Fruit fly (Drosophila melanogaster) whole organism, embryonic: ENCODE measurements around the gene NfI.

Experiments used
- CG10321 ChIP-seq: fragments of 200-800 bp; sonication (Bioruptor generic); IDR thresholded peaks from 2 replicates; pipeline ENCODE4 v1.3.6; 2022; ENCODE audit warnings: missing biosample characterization, missing genetic modification characterization
- CG11723 ChIP-seq: fragments of 200-800 bp; sonication (Bioruptor generic); optimal IDR thresholded peaks from 2 replicates; lab custom pipeline; 2017; ENCODE audit warnings: missing biosample characterization, mild to moderate bottlenecking, missing genetic modification characterization
- CG13894 ChIP-seq: fragments of 200-800 bp; sonication (Bioruptor generic); optimal IDR thresholded peaks from 3 replicates; lab custom pipeline; 2018; ENCODE audit warnings: missing biosample characterization, mild to moderate bottlenecking, missing genetic modification characterization, moderate library complexity
- CG14014 ChIP-seq: fragments of 200-800 bp; sonication (Bioruptor generic); IDR thresholded peaks from 2 replicates; pipeline ENCODE4 v1.3.6; 2022; ENCODE audit warnings: missing biosample characterization, missing genetic modification characterization
- CG17568 ChIP-seq: fragments of 200-800 bp; sonication (Bioruptor generic); optimal IDR thresholded peaks from 2 replicates; lab custom pipeline; 2018; ENCODE audit warnings: missing biosample characterization, mild to moderate bottlenecking, missing genetic modification characterization, moderate library complexity
- CG17802 ChIP-seq: fragments of 200-800 bp; sonication (Bioruptor generic); optimal IDR thresholded peaks from 2 replicates; lab custom pipeline; 2018; ENCODE audit warnings: missing biosample characterization, mild to moderate bottlenecking, missing genetic modification characterization, moderate library complexity
- CG2120 ChIP-seq: fragments of 200-800 bp; sonication (Bioruptor generic); optimal IDR thresholded peaks from 3 replicates; lab custom pipeline; 2016; ENCODE audit warnings: missing biosample characterization, missing genetic modification characterization
- CG2199 ChIP-seq: fragments of 200-800 bp; sonication (Bioruptor generic); IDR thresholded peaks from 3 replicates; pipeline ENCODE4 v1.3.6; 2022; ENCODE audit warnings: missing biosample characterization, missing genetic modification characterization
- CG30020 ChIP-seq: fragments of 200-800 bp; optimal IDR thresholded peaks from 2 replicates; lab custom pipeline; 2019; ENCODE audit warnings: missing biosample characterization, mild to moderate bottlenecking, missing genetic modification characterization, moderate library complexity
- CG4854 ChIP-seq: fragments of 200-800 bp; sonication (Bioruptor generic); optimal IDR thresholded peaks from 2 replicates; lab custom pipeline; 2016; ENCODE audit warnings: missing biosample characterization, missing genetic modification characterization, inconsistent platforms
- CG8388 ChIP-seq: fragments of 200-800 bp; sonication (Bioruptor generic); optimal IDR thresholded peaks from 2 replicates; lab custom pipeline; 2019; ENCODE audit warnings: missing biosample characterization, mild to moderate bottlenecking, missing genetic modification characterization, moderate library complexity
- D ChIP-seq, 2 experiments: fragments of 200-800 bp in 1 of 2; fragments of >200 bp in 1 of 2; sonication (Bioruptor generic) in 1 of 2; optimal IDR thresholded peaks; 2 replicates in 1 of 2; 3 replicates in 1 of 2; lab custom pipeline; 2017; ENCODE audit warnings: mild to moderate bottlenecking in 1 of 2, missing biosample characterization in 1 of 2, missing genetic modification characterization in 1 of 2, missing genetic modification reagents in 1 of 2
- D19A ChIP-seq: fragments of 200-800 bp; optimal IDR thresholded peaks from 3 replicates; lab custom pipeline; 2019; ENCODE audit warnings: missing biosample characterization, mild to moderate bottlenecking, missing genetic modification characterization, moderate library complexity
- Dbx ChIP-seq: fragments of 200-800 bp; sonication (Bioruptor generic); IDR thresholded peaks from 3 replicates; pipeline ENCODE4 v1.3.6; 2022; ENCODE audit warnings: missing biosample characterization, missing genetic modification characterization
- Dek ChIP-seq: fragments of 200-800 bp; sonication (Bioruptor generic); optimal IDR thresholded peaks from 3 replicates; lab custom pipeline; 2019; ENCODE audit warnings: missing biosample characterization, mild to moderate bottlenecking, missing genetic modification characterization, moderate library complexity
- Dll ChIP-seq: fragments of 200-800 bp; sonication (Bioruptor generic); IDR thresholded peaks from 4 replicates; pipeline ENCODE4 v1.3.6; 2022; ENCODE audit warnings: missing biosample characterization, missing genetic modification characterization; ENCODE audit not compliant: partially characterized antibody
- Dref ChIP-seq: fragments of 200-800 bp; sonication (Bioruptor generic); IDR thresholded peaks from 2 replicates; pipeline ENCODE4 v1.3.6; 2022; ENCODE audit warnings: missing biosample characterization, missing genetic modification characterization
- Hmx ChIP-seq: fragments of 200-800 bp; sonication (Bioruptor generic); optimal IDR thresholded peaks from 2 replicates; lab custom pipeline; 2016; ENCODE audit warnings: missing biosample characterization, missing genetic modification characterization
- Med ChIP-seq: fragments of 200-800 bp; sonication (Bioruptor generic); peaks from one replicate; lab custom pipeline; 2016; ENCODE audit warnings: missing biosample characterization, missing genetic modification characterization, mild to moderate bottlenecking, inconsistent platforms, moderate library complexity
- Oaz ChIP-seq: fragments of 200-800 bp; sonication (Bioruptor generic); IDR thresholded peaks from 2 replicates; pipeline ENCODE4 v1.3.6; 2022; ENCODE audit warnings: missing biosample characterization, missing genetic modification characterization
- Poxn ChIP-seq: fragments of 200-800 bp; sonication (Bioruptor generic); IDR thresholded peaks from 2 replicates; pipeline ENCODE4 v1.3.6; 2022; ENCODE audit warnings: missing biosample characterization, missing genetic modification characterization
- Sox100B ChIP-seq: fragments of 200-800 bp; sonication (Bioruptor generic); optimal IDR thresholded peaks from 3 replicates; lab custom pipeline; 2018; ENCODE audit warnings: missing biosample characterization, mild to moderate bottlenecking, missing genetic modification characterization
- Trl ChIP-seq, 3 experiments: fragments of >200 bp in 2 of 3; fragments of 200-800 bp in 1 of 3; sonication (Bioruptor generic) in 1 of 3; optimal IDR thresholded peaks; 2 replicates in 1 of 3; 3 replicates in 2 of 3; lab custom pipeline; 2016 to 2017; ENCODE audit warnings: missing biosample characterization in 1 of 3, missing genetic modification characterization in 1 of 3
- ap ChIP-seq: fragments of 200-800 bp; sonication (Bioruptor generic); IDR thresholded peaks from 2 replicates; pipeline ENCODE4 v1.3.6; 2022; ENCODE audit warnings: missing biosample characterization, missing genetic modification characterization
- cg ChIP-seq: fragments of 200-800 bp; sonication (Bioruptor generic); optimal IDR thresholded peaks from 3 replicates; lab custom pipeline; 2019; ENCODE audit warnings: missing biosample characterization, mild to moderate bottlenecking, missing genetic modification characterization, moderate library complexity
- crol ChIP-seq: fragments of 200-800 bp; sonication (Bioruptor generic); IDR thresholded peaks from 2 replicates; pipeline ENCODE4 v1.3.6; 2022; ENCODE audit warnings: missing biosample characterization, missing genetic modification characterization
- eve ChIP-seq, 2 experiments: fragments of >200 bp; optimal IDR thresholded peaks; 2 replicates each; lab custom pipeline; 2017; ENCODE audit warnings: missing biosample characterization in 2 of 2, missing genetic modification characterization in 2 of 2
- her ChIP-seq: fragments of 200-800 bp; sonication (Bioruptor generic); optimal IDR thresholded peaks from 2 replicates; lab custom pipeline; 2016; ENCODE audit warnings: missing biosample characterization, missing genetic modification characterization
- hkb ChIP-seq, 2 experiments: fragments of 200-800 bp in 1 of 2; fragments of >200 bp in 1 of 2; sonication (Bioruptor generic) in 1 of 2; IDR thresholded peaks in 1 of 2; optimal IDR thresholded peaks in 1 of 2; 2 replicates each; pipeline versions ENCODE4 v1.3.6 to Lab custom; 2017 to 2022; ENCODE audit warnings: missing biosample characterization in 1 of 2, missing genetic modification characterization in 1 of 2
- luna ChIP-seq: fragments of 200-800 bp; sonication (Bioruptor generic); optimal IDR thresholded peaks from 2 replicates; lab custom pipeline; 2016; ENCODE audit warnings: missing biosample characterization, missing genetic modification characterization
- prd ChIP-seq, 3 experiments: fragments of >200 bp in 2 of 3; fragments of 200-800 bp in 1 of 3; sonication (Bioruptor generic) in 1 of 3; optimal IDR thresholded peaks in 2 of 3; IDR thresholded peaks in 1 of 3; 2 replicates in 2 of 3; 3 replicates in 1 of 3; pipeline versions ENCODE4 v1.3.6 to Lab custom; 2017 to 2022; ENCODE audit warnings: missing biosample characterization in 1 of 3, missing genetic modification characterization in 1 of 3
- row ChIP-seq: fragments of 200-800 bp; sonication (Bioruptor generic); IDR thresholded peaks from 3 replicates; pipeline ENCODE4 v1.3.6; 2022; ENCODE audit warnings: missing biosample characterization, missing genetic modification characterization
- sens ChIP-seq: fragments of 200-800 bp; sonication (Bioruptor generic); peaks from one replicate; lab custom pipeline; 2016; ENCODE audit warnings: missing biosample characterization, missing genetic modification characterization
- sob ChIP-seq: fragments of 200-800 bp; sonication (Bioruptor generic); IDR thresholded peaks from 2 replicates; pipeline ENCODE4 v1.3.6; 2022; ENCODE audit warnings: missing biosample characterization, missing genetic modification characterization
- trh ChIP-seq: fragments of 200-800 bp; sonication (Bioruptor generic); optimal IDR thresholded peaks from 2 replicates; lab custom pipeline; 2016; ENCODE audit warnings: missing biosample characterization, missing genetic modification characterization
- tup ChIP-seq: fragments of 200-800 bp; sonication (Bioruptor generic); optimal IDR thresholded peaks from 2 replicates; lab custom pipeline; 2016; ENCODE audit warnings: missing biosample characterization, mild to moderate bottlenecking, missing genetic modification characterization, moderate library complexity
- wek ChIP-seq: fragments of 200-800 bp; sonication (Bioruptor generic); optimal IDR thresholded peaks from 3 replicates; lab custom pipeline; 2018; ENCODE audit warnings: missing biosample characterization, mild to moderate bottlenecking, missing genetic modification characterization, moderate library complexity

Gene NfI

DNA sequence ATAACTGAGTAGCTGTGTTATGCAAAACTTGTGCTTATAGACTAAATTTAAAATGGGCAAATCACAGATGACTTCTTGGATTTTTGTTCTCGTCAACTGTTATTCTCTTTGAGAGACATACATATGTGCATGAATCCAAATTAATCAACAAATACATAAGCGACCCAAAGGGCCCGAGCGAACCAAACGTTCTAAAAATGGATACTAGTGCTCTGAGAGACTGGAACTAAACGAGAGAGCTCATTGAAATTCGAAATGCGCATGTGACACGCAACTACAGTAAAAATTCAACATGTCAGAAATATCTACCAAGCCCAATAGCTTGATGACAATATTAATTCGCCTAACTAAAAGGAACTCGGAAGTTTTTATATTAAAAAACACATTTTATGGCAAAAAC is at the start of gene NfI:
Gene NfI (minus strand): TSS at position 45 of the 400 bp plus-strand sequence.
- TF ChIP-seq CG2199 (GFP tag; lab: Robert Waterston, UW) (peak; percentile 89), CG30020 (tag; lab: Kevin White, UChicago) (peak; percentile 24), CG2120 (peak; percentile 11), Dbx (GFP tag; lab: Robert Waterston, UW) (no peak), sens (GFP tag; lab: Kevin White, UChicago) (peak; percentile 45), CG11723 (GFP tag; lab: Kevin White, UChicago) (peak; percentile 47), CG17568 (GFP tag; lab: Kevin White, UChicago) (peak; percentile 13), Hmx (no peak), Trl (optimal IDR thresholded peaks at IDR 0.05; lab: Kevin White, UChicago) (peak; percentile 46 to 65), Trl (GFP tag; optimal IDR thresholded peaks at IDR 0.05; lab: Kevin White, UChicago) (no peak), CG8388 (GFP tag; lab: Kevin White, UChicago) (no peak)

DNA sequence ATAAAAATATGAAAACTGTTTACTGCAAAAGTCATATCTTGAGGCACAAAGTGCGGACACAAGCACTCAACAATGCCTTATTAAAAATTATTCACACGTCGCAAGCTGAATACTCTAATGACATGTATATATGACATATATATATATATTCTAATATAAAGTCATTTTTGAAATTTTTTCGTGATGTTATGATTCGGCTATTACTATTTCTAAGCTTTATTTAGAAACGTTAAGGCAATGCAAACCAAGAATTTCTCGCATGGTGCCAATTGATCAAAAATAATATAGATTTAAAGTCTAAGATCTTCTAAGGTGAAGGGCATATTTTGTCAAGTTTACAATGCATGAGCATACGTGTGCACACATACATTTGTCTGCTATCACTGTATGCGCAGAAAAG is 42.6 kb upstream of the NfI start:
- TF ChIP-seq CG4854 (GFP tag; lab: Kevin White, UChicago) (no peak), tup (no peak), row (GFP tag; lab: Robert Waterston, UW) (peak; percentile 55; the same call in 2 of the 3 replicates), Oaz (GFP tag; lab: Robert Waterston, UW) (no peak), D19A (tag; lab: Kevin White, UChicago) (peak; percentile 86), D (optimal IDR thresholded peaks at IDR 0.05; lab: Kevin White, UChicago) (no peak), D (GFP tag; optimal IDR thresholded peaks at IDR 0.05; lab: Kevin White, UChicago) (no peak), cg (GFP tag; lab: Kevin White, UChicago) (peak; percentile 8), Sox100B (GFP tag; lab: Kevin White, UChicago) (no peak), CG14014 (GFP tag; lab: Robert Waterston, UW) (no peak), trh (GFP tag; lab: Kevin White, UChicago) (no peak), hkb (optimal IDR thresholded peaks at IDR 0.05; lab: Kevin White, UChicago) (no peak), hkb (GFP tag; IDR thresholded peaks at IDR 0.05; lab: Robert Waterston, UW) (0 out of 2 replicates have a peak, but pooled peaks have one; percentile 31), CG13894 (tag; lab: Kevin White, UChicago) (no peak), Poxn (GFP tag; lab: Robert Waterston, UW) (no peak), CG10321 (GFP tag; lab: Robert Waterston, UW) (no peak), crol (GFP tag; lab: Robert Waterston, UW) (no peak), sob (GFP tag; lab: Robert Waterston, UW) (0 out of 2 replicates have a peak, but pooled peaks have one; percentile 12), luna (GFP tag; lab: Kevin White, UChicago) (no peak), Dek (tag; lab: Kevin White, UChicago) (no peak), Med (GFP tag; lab: Kevin White, UChicago) (peak; percentile 11), Dll (no peak)

DNA sequence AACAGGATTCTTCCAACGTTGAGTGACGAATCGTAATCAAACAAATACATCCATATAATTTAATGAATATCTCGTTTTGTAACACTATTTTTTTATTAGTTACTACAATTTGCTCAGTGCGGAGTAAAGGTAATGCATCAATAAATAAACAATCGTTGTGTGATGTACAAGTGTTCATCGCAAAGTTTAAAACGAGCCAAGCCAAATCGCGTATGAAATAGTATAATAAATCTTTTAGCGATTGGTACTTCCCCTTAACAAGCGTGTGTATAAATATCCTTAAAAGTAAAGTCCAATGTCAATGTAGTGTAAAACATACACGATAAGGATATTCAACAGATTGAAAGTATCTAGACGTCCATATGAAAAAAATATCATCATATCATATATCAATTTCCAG is 39.2 kb upstream of the NfI start:
- TF ChIP-seq ap (GFP tag; lab: Robert Waterston, UW): no peak
- 0 out of 3 replicates have a peak, but pooled peaks have one; percentile 32 for TF ChIP-seq CG2199 (GFP tag; lab: Robert Waterston, UW)
- no peak for TF ChIP-seq Dref (GFP tag; lab: Robert Waterston, UW)
- peak; percentile 68 for TF ChIP-seq sens (GFP tag; lab: Kevin White, UChicago)
- peak; percentile 20 for TF ChIP-seq wek (GFP tag; lab: Kevin White, UChicago)
- TF ChIP-seq Med (GFP tag; lab: Kevin White, UChicago): peak; percentile 43
- no peak for TF ChIP-seq prd (optimal IDR thresholded peaks at IDR 0.05; lab: Kevin White, UChicago)
- no peak for TF ChIP-seq prd (GFP tag; IDR thresholded peaks at IDR 0.05; lab: Robert Waterston, UW)
- peak; percentile 21 for TF ChIP-seq CG17802 (tag; lab: Kevin White, UChicago)
- no peak for TF ChIP-seq her (GFP tag; lab: Kevin White, UChicago)
- TF ChIP-seq eve (GFP tag; optimal IDR thresholded peaks at IDR 0.05; lab: Kevin White, UChicago): peak in 1 of 2 experiments; percentile 8
- TF ChIP-seq, all 482 proteins: peak for 6
